Worm (Caenorhabditis elegans): ENCODE measurements around the gene T11F8.4.

DNA sequence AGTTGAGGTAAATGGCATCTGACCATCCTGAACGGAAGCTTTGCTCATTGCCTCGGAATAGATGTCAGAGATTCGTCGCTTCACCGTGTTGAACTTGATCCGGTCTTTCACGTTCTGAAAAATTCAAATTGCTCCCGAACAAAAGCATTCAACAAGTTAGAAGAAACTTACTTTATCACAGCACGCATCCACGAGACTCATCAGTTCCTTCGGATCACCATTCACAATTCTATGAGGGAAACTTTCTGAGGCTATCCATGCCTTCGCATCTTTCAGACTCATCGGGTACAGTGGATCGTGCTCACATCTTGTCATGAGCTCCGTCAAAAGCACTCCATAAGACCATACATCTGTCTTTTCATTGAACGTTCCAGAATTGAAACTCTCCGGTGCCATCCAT is 13.5 kb downstream of the T11F8.4 start:
- TF ChIP-seq rec-8 (tag; optimal IDR thresholded peaks at IDR 0.05) (no peak), ceh-91 (GFP tag; IDR thresholded peaks at IDR 0.05) (no peak), mel-28 (tag; optimal IDR thresholded peaks at IDR 0.05; ENCODE audit: borderline replicate concordance) (no peak), unc-62 (GFP tag; optimal IDR thresholded peaks at IDR 0.05) (no peak), pbrm-1 (GFP tag; IDR thresholded peaks at IDR 0.05) (no peak)

Measured in whole organism, young adult.